Fruit fly (Drosophila melanogaster): ENCODE measurements around the gene CG4194.

- TF ChIP-seq Pif1B (GFP tag; optimal IDR thresholded peaks at IDR 0.05) (peak; percentile 82), CG9948 (tag; optimal IDR thresholded peaks at IDR 0.05) (peak; percentile 88), CG14655 (GFP tag; optimal IDR thresholded peaks at IDR 0.05) (peak; percentile 92), D1 (tag; optimal IDR thresholded peaks at IDR 0.05) (no peak), Ets98B (GFP tag; IDR thresholded peaks at IDR 0.05) (peak; percentile 80), CG15710 (tag; optimal IDR thresholded peaks at IDR 0.05) (peak; percentile 85), Pif1A (GFP tag; optimal IDR thresholded peaks at IDR 0.05) (peak; percentile 90), gl (tag; optimal IDR thresholded peaks at IDR 0.05) (peak; percentile 56)
Observed at dm6 chrX:2071878-2072817, 3.8 kb downstream of the CG4194 start, which contains the start of gene Rtca.

All from whole organism, pupa.